Worm (Caenorhabditis elegans): Measurements from ENCODE around the gene ile-2.

DNA sequence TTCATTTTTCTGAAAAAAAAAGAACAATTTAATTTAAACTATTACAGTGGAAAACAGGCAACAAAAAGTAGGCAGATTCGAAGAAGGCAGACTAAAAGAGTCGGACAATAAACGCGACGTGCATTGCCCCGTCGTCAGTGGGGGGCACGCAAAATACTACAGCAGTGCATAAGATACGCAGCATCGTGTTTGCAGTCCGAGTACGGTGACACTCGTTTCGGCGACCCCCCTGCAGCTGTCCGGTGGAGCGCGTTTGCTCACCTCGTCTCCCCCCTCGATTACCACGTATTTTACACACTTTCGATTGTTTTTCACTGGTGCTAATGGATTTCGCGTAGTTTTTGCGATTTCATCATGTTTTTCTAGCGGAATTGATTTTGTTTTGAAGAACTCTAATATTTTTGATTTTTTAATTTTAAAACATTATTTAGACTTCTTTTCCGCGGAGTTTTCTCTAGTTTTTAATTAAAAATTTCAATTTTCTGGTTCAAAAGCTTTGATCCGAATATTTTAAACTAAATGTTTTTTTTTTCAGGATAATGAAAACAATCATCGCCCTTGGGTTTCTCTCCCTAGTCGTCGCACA is at the start of gene ile-2, which contains the start of gene trap-2:
- TF ChIP-seq elt-3 (tag; optimal IDR thresholded peaks at IDR 0.05), result peak in 3 of 6 experiments; percentile 79 to 85 (median 80)
- TF ChIP-seq fkh-10 (GFP tag; optimal IDR thresholded peaks at IDR 0.05), result peak; percentile 69
